Worm (Caenorhabditis elegans): ENCODE results near the gene ugt-55.

ugt-55 gene

ce11 chrV:12245777-12246452, 10.6 kb upstream of the ugt-55 start:
- TF ChIP-seq skn-1 (tag; optimal IDR thresholded peaks at IDR 0.05) (peak; percentile 36), nhr-12 (tag; optimal IDR thresholded peaks at IDR 0.05) (no peak), dpl-1 (GFP tag; optimal IDR thresholded peaks at IDR 0.05) (peak; percentile 45 to 81 (median 74)), lin-35 (GFP tag; optimal IDR thresholded peaks at IDR 0.05) (peak; percentile 55 to 86), snu-23 (GFP tag; optimal IDR thresholded peaks at IDR 0.05) (peak; percentile 37), efl-1 (optimal IDR thresholded peaks at IDR 0.05) (peak; percentile 19 to 75), efl-1 (GFP tag; optimal IDR thresholded peaks at IDR 0.05 in 1 of 2) (peak; percentile 82 to 98), blmp-1 (tag; optimal IDR thresholded peaks at IDR 0.05) (peak; percentile 36), nhr-11 (tag; optimal IDR thresholded peaks at IDR 0.05) (no peak), nhr-85 (tag) (peak; percentile 64), mep-1 (tag; optimal IDR thresholded peaks at IDR 0.05) (peak; percentile 25)

ce11 chrV:12251041-12251440, 5.5 kb upstream of the ugt-55 start, which contains the start of gene T04H1.5:
TSS of gene T04H1.5 (plus strand) at chrV:12251341.
- no peak for TF ChIP-seq fkh-10 (GFP tag; optimal IDR thresholded peaks at IDR 0.05)

- TF ChIP-seq skn-1 (tag; optimal IDR thresholded peaks at IDR 0.05) (no peak), egl-27 (tag; optimal IDR thresholded peaks at IDR 0.05) (no peak), ama-1 (optimal IDR thresholded peaks at IDR 0.05) (no peak), nhr-77 (tag; optimal IDR thresholded peaks at IDR 0.05) (no peak), pax-3 (tag; optimal IDR thresholded peaks at IDR 0.05) (no peak), ces-1 (GFP tag; optimal IDR thresholded peaks at IDR 0.05) (no peak), aha-1 (tag; optimal IDR thresholded peaks at IDR 0.05) (no peak), unc-62 (GFP tag; optimal IDR thresholded peaks at IDR 0.05) (no peak), ceh-82 (tag; optimal IDR thresholded peaks at IDR 0.05) (no peak), isw-1 (GFP tag; IDR thresholded peaks at IDR 0.05) (no peak), efl-1 (optimal IDR thresholded peaks at IDR 0.05) (no peak), efl-1 (GFP tag; optimal IDR thresholded peaks at IDR 0.05 in 1 of 2) (no peak), lin-13 (GFP tag; optimal IDR thresholded peaks at IDR 0.05) (no peak), nhr-20 (tag; optimal IDR thresholded peaks at IDR 0.05) (no peak), nhr-11 (tag; optimal IDR thresholded peaks at IDR 0.05) (no peak), xbp-1 (tag; optimal IDR thresholded peaks at IDR 0.05) (no peak), grh-1 (GFP tag; IDR thresholded peaks at IDR 0.05) (no peak), unc-86 (tag; optimal IDR thresholded peaks at IDR 0.05) (no peak), nhr-47 (tag; optimal IDR thresholded peaks at IDR 0.05) (no peak), elt-3 (tag; optimal IDR thresholded peaks at IDR 0.05) (no peak)
Measured at ce11 chrV:12252272-12252671, 4.2 kb upstream of the ugt-55 start, which contains the start of gene lrx-1. TSS of gene lrx-1 (plus strand) at chrV:12252572.

ce11 chrV:12255343-12255742, 1.2 kb upstream of the ugt-55 start, which contains the start of gene T04H1.12:
TSS of gene T04H1.12 (plus strand) at chrV:12255643.
- no peak for TF ChIP-seq F16B12.6 (tag; optimal IDR thresholded peaks at IDR 0.05)
- TF ChIP-seq nhr-19 (GFP tag; conservative IDR thresholded peaks at IDR 0.05): no peak
- TF ChIP-seq unc-98 (GFP tag; IDR thresholded peaks at IDR 0.05): no peak
- no peak for TF ChIP-seq lsy-2 (tag; optimal IDR thresholded peaks at IDR 0.05)
- no peak for TF ChIP-seq lir-3 (tag; optimal IDR thresholded peaks at IDR 0.05; ENCODE audit: poor library complexity)
- no peak for TF ChIP-seq mep-1 (tag; optimal IDR thresholded peaks at IDR 0.05)
- TF ChIP-seq pax-3 (tag; optimal IDR thresholded peaks at IDR 0.05): no peak
- TF ChIP-seq swsn-7 (tag; optimal IDR thresholded peaks at IDR 0.05): no peak
- TF ChIP-seq nhr-77 (tag; optimal IDR thresholded peaks at IDR 0.05): no peak
- TF ChIP-seq unc-86 (tag; optimal IDR thresholded peaks at IDR 0.05): no peak
- no peak for TF ChIP-seq lin-15B (tag; optimal IDR thresholded peaks at IDR 0.05)
- no peak for TF ChIP-seq nhr-85 (tag)
- TF ChIP-seq efl-1 (optimal IDR thresholded peaks at IDR 0.05): no peak
- no peak for TF ChIP-seq efl-1 (GFP tag; optimal IDR thresholded peaks at IDR 0.05 in 1 of 2)
- TF ChIP-seq nhr-90 (tag; optimal IDR thresholded peaks at IDR 0.05; ENCODE audit: poor library complexity): no peak
- no peak for TF ChIP-seq nhr-84 (tag; optimal IDR thresholded peaks at IDR 0.05)
- TF ChIP-seq pqm-1 (tag; optimal IDR thresholded peaks at IDR 0.05): no peak
- no peak for TF ChIP-seq hlh-4 (tag; optimal IDR thresholded peaks at IDR 0.05)
